Worm (Caenorhabditis elegans) whole organism, L3 larva: Measurements from ENCODE around the gene dpy-19.

Experiments
- R02D3.7 ChIP-seq: fragments of 150-350 bp; optimal IDR thresholded peaks from 2 replicates; lab custom pipeline; 2014; ENCODE audit warnings: missing biosample characterization, missing genetic modification characterization
- ZK546.5 ChIP-seq: sonication (generic microtip); optimal IDR thresholded peaks from 2 replicates; lab custom pipeline; 2017; ENCODE audit warnings: missing biosample characterization, missing genetic modification characterization
- aly-2 ChIP-seq: fragments of 150-350 bp; optimal IDR thresholded peaks from 2 replicates; lab custom pipeline; 2014; ENCODE audit warnings: missing biosample characterization, missing genetic modification characterization
- ama-1 ChIP-seq: fragments of 150-350 bp; optimal IDR thresholded peaks from 2 replicates; lab custom pipeline; 2018
- ceh-16 ChIP-seq: sonication (generic microtip); optimal IDR thresholded peaks from 2 replicates; lab custom pipeline; 2017; ENCODE audit warnings: missing biosample characterization, missing genetic modification characterization
- ceh-28 ChIP-seq: fragments of 150-350 bp; optimal IDR thresholded peaks from 2 replicates; lab custom pipeline; 2014; ENCODE audit warnings: missing biosample characterization, missing genetic modification reagents, missing genetic modification characterization
- ceh-82 ChIP-seq: fragments of 150-350 bp; optimal IDR thresholded peaks from 2 replicates; lab custom pipeline; 2014; ENCODE audit warnings: missing biosample characterization, missing genetic modification characterization
- ceh-9 ChIP-seq: sonication (generic microtip); optimal IDR thresholded peaks from 2 replicates; lab custom pipeline; 2018; ENCODE audit warnings: missing biosample characterization, missing genetic modification characterization
- daf-12 ChIP-seq: fragments of 150-350 bp; optimal IDR thresholded peaks from 2 replicates; lab custom pipeline; 2014; ENCODE audit warnings: missing biosample characterization, missing genetic modification reagents, missing genetic modification characterization
- egl-27 ChIP-seq: sonication (generic microtip); optimal IDR thresholded peaks from 4 replicates; lab custom pipeline; 2017; ENCODE audit warnings: missing biosample characterization, missing genetic modification reagents, missing genetic modification characterization
- egl-5 ChIP-seq: fragments of 150-350 bp; optimal IDR thresholded peaks from 2 replicates; lab custom pipeline; 2017; ENCODE audit warnings: missing biosample characterization, missing genetic modification reagents, missing genetic modification characterization, inconsistent platforms
- elt-1 ChIP-seq: fragments of 150-350 bp; optimal IDR thresholded peaks from 2 replicates; lab custom pipeline; 2014; ENCODE audit warnings: missing biosample characterization, missing genetic modification characterization
- elt-2 ChIP-seq: sonication (generic microtip); optimal IDR thresholded peaks from 2 replicates; lab custom pipeline; 2016; ENCODE audit warnings: missing genetic modification reagents, mild to moderate bottlenecking, missing genetic modification characterization, missing compliant biosample characterization
- elt-3 ChIP-seq, 3 experiments: fragments of 150-350 bp in 1 of 3; sonication (generic microtip) in 2 of 3; optimal IDR thresholded peaks; 2 replicates in 2 of 3; 4 replicates in 1 of 3; lab custom pipeline; 2014 to 2017; ENCODE audit warnings: missing biosample characterization in 3 of 3, missing genetic modification characterization in 3 of 3
- eor-1 ChIP-seq, 2 experiments: fragments of 150-350 bp; optimal IDR thresholded peaks; 2 replicates each; lab custom pipeline; 2014 to 2018; ENCODE audit warnings: missing biosample characterization in 2 of 2, missing genetic modification characterization in 2 of 2
- fkh-10 ChIP-seq: sonication (generic microtip); optimal IDR thresholded peaks from 2 replicates; lab custom pipeline; 2017; ENCODE audit warnings: missing biosample characterization, missing genetic modification reagents, missing genetic modification characterization
- fkh-2 ChIP-seq: fragments of 150-350 bp; optimal IDR thresholded peaks from 2 replicates; lab custom pipeline; 2014; ENCODE audit warnings: missing biosample characterization, missing genetic modification reagents, missing genetic modification characterization
- fos-1 ChIP-seq: fragments of 150-350 bp; optimal IDR thresholded peaks from 2 replicates; lab custom pipeline; 2014; ENCODE audit warnings: missing biosample characterization, missing genetic modification characterization
- hmg-11 ChIP-seq: sonication (generic microtip); optimal IDR thresholded peaks from 2 replicates; lab custom pipeline; 2016; ENCODE audit warnings: missing genetic modification characterization, missing compliant biosample characterization
- jun-1 ChIP-seq: fragments of 150-350 bp; optimal IDR thresholded peaks from 2 replicates; lab custom pipeline; 2014; ENCODE audit warnings: missing biosample characterization, missing genetic modification reagents, missing genetic modification characterization
- lin-15B ChIP-seq: fragments of 150-350 bp; optimal IDR thresholded peaks from 2 replicates; lab custom pipeline; 2014; ENCODE audit warnings: missing biosample characterization, missing genetic modification characterization
- lin-39 ChIP-seq: fragments of 150-350 bp; optimal IDR thresholded peaks from 2 replicates; lab custom pipeline; 2018; ENCODE audit warnings: missing biosample characterization, missing genetic modification reagents, missing genetic modification characterization
- lsy-12 ChIP-seq: sonication (generic microtip); optimal IDR thresholded peaks from 2 replicates; lab custom pipeline; 2016; ENCODE audit warnings: mild to moderate bottlenecking, missing genetic modification characterization, missing compliant biosample characterization
- mdl-1 ChIP-seq: fragments of 150-350 bp; optimal IDR thresholded peaks from 2 replicates; lab custom pipeline; 2014; ENCODE audit warnings: missing biosample characterization, missing genetic modification characterization
- mml-1 ChIP-seq: fragments of 150-350 bp; sonication (generic microtip); optimal IDR thresholded peaks from 3 replicates; lab custom pipeline; 2014; ENCODE audit warnings: missing biosample characterization, missing genetic modification characterization
- nfya-1 ChIP-seq: sonication (generic microtip); optimal IDR thresholded peaks from 2 replicates; lab custom pipeline; 2017; ENCODE audit warnings: missing genetic modification characterization, mild to moderate bottlenecking, missing compliant biosample characterization, antibody characterized with exemption, moderate library complexity; ENCODE audit not compliant: insufficient read depth
- nhr-11 ChIP-seq: fragments of 150-350 bp; optimal IDR thresholded peaks from 2 replicates; lab custom pipeline; 2014; ENCODE audit warnings: missing biosample characterization, missing genetic modification characterization
- nhr-12 ChIP-seq: fragments of 150-350 bp; optimal IDR thresholded peaks from 2 replicates; lab custom pipeline; 2014; ENCODE audit warnings: missing biosample characterization, missing genetic modification characterization
- nhr-23 ChIP-seq: fragments of 150-350 bp; optimal IDR thresholded peaks from 2 replicates; lab custom pipeline; 2014; ENCODE audit warnings: missing biosample characterization, missing genetic modification reagents, missing genetic modification characterization
- nhr-237 ChIP-seq: fragments of 150-350 bp; optimal IDR thresholded peaks from 2 replicates; lab custom pipeline; 2014; ENCODE audit warnings: missing biosample characterization, missing genetic modification characterization
- nhr-25 ChIP-seq: sonication (generic microtip); optimal IDR thresholded peaks from 2 replicates; lab custom pipeline; 2017; ENCODE audit warnings: missing biosample characterization, missing genetic modification characterization
- nhr-28 ChIP-seq: fragments of 150-350 bp; optimal IDR thresholded peaks from 2 replicates; lab custom pipeline; 2014; ENCODE audit warnings: missing biosample characterization, missing genetic modification characterization
- nhr-43 ChIP-seq: sonication (generic microtip); optimal IDR thresholded peaks from 2 replicates; lab custom pipeline; 2016; ENCODE audit warnings: mild to moderate bottlenecking, missing genetic modification characterization, missing compliant biosample characterization; ENCODE audit not compliant: poor library complexity, severe bottlenecking
- nhr-67 ChIP-seq: fragments of 150-350 bp; optimal IDR thresholded peaks from 2 replicates; lab custom pipeline; 2014; ENCODE audit warnings: missing biosample characterization, missing genetic modification characterization
- nhr-76 ChIP-seq: fragments of 150-350 bp; sonication (generic microtip); optimal IDR thresholded peaks from 5 replicates; lab custom pipeline; 2014; ENCODE audit warnings: missing biosample characterization, missing genetic modification characterization
- nhr-77 ChIP-seq: fragments of 150-350 bp; optimal IDR thresholded peaks from 2 replicates; lab custom pipeline; 2014; ENCODE audit warnings: missing biosample characterization, missing genetic modification characterization
- pha-4 ChIP-seq: fragments of 150-350 bp; optimal IDR thresholded peaks from 2 replicates; lab custom pipeline; 2014; ENCODE audit warnings: missing biosample characterization, missing genetic modification reagents, missing genetic modification characterization
- pqm-1 ChIP-seq: fragments of 150-350 bp; optimal IDR thresholded peaks from 2 replicates; lab custom pipeline; 2017; ENCODE audit warnings: missing biosample characterization, missing genetic modification characterization, inconsistent platforms
- sea-2 ChIP-seq: fragments of 150-350 bp; sonication (generic microtip); optimal IDR thresholded peaks from 4 replicates; lab custom pipeline; 2014; ENCODE audit warnings: missing biosample characterization, missing genetic modification reagents, missing genetic modification characterization
- skn-1 ChIP-seq: fragments of 150-350 bp; optimal IDR thresholded peaks from 2 replicates; lab custom pipeline; 2014; ENCODE audit warnings: missing biosample characterization, missing genetic modification characterization
- snpc-4 ChIP-seq: fragments of 150-350 bp; optimal IDR thresholded peaks from 2 replicates; lab custom pipeline; 2014; ENCODE audit warnings: missing biosample characterization, missing genetic modification characterization
- tbx-2 ChIP-seq: sonication (generic microtip); optimal IDR thresholded peaks from 2 replicates; lab custom pipeline; 2016; ENCODE audit warnings: mild to moderate bottlenecking, missing genetic modification characterization, missing compliant biosample characterization
- unc-39 ChIP-seq: sonication (generic microtip); optimal IDR thresholded peaks from 4 replicates; lab custom pipeline; 2017; ENCODE audit warnings: missing biosample characterization, missing genetic modification characterization
- unc-62 ChIP-seq: fragments of 150-350 bp; sonication (generic microtip); optimal IDR thresholded peaks from 4 replicates; lab custom pipeline; 2014; ENCODE audit warnings: missing biosample characterization, missing genetic modification reagents, missing genetic modification characterization
- zag-1 ChIP-seq: fragments of 150-350 bp; optimal IDR thresholded peaks from 2 replicates; lab custom pipeline; 2014; ENCODE audit warnings: missing biosample characterization, missing genetic modification characterization
- ztf-11 ChIP-seq: fragments of 150-350 bp; optimal IDR thresholded peaks from 2 replicates; lab custom pipeline; 2014; ENCODE audit warnings: missing biosample characterization, missing genetic modification characterization
- ztf-4 ChIP-seq: fragments of 150-350 bp; optimal IDR thresholded peaks from 2 replicates; lab custom pipeline; 2014; ENCODE audit warnings: missing biosample characterization, missing genetic modification characterization

dpy-19 gene

ce11 chrIII:8663143-8663542, 4.1 kb downstream of the dpy-19 start:
- TF ChIP-seq nhr-43 (tag; lab: Kevin White, UChicago) (no peak), egl-27 (tag; lab: Kevin White, UChicago) (no peak), nhr-67 (tag; lab: Kevin White, UChicago) (no peak), nhr-23 (tag; lab: Kevin White, UChicago) (peak; percentile 41), eor-1 (tag; optimal IDR thresholded peaks at IDR 0.05; lab: Kevin White, UChicago) (no peak), nhr-25 (tag; lab: Kevin White, UChicago) (peak; percentile 40), hmg-11 (no peak), nhr-28 (tag; lab: Kevin White, UChicago) (no peak), snpc-4 (tag; lab: Kevin White, UChicago) (no peak), nfya-1 (no peak)
- TF ChIP-seq, all 47 proteins: peak for 2

- TF ChIP-seq mdl-1 (tag; lab: Kevin White, UChicago) (peak; percentile 78), fkh-2 (peak; percentile 25), ztf-4 (tag; lab: Kevin White, UChicago) (peak; percentile 66), daf-12 (no peak), aly-2 (tag; lab: Kevin White, UChicago) (no peak), unc-39 (tag; lab: Kevin White, UChicago) (no peak), snpc-4 (tag; lab: Kevin White, UChicago) (peak; percentile 74), jun-1 (tag; lab: Kevin White, UChicago) (peak; percentile 89), nhr-12 (tag; lab: Kevin White, UChicago) (no peak), elt-3 (tag; optimal IDR thresholded peaks at IDR 0.05; lab: Kevin White, UChicago) (peak in 1 of 3 experiments; percentile 90), nhr-25 (tag; lab: Kevin White, UChicago) (peak; percentile 92), ztf-11 (tag; lab: Kevin White, UChicago) (no peak), zag-1 (no peak), ZK546.5 (no peak), nhr-23 (tag; lab: Kevin White, UChicago) (peak; percentile 96), nhr-67 (tag; lab: Kevin White, UChicago) (no peak), elt-1 (tag; lab: Kevin White, UChicago) (peak; percentile 85), unc-62 (GFP tag; lab: Kevin White, UChicago) (peak; percentile 84), nhr-77 (tag; lab: Kevin White, UChicago) (no peak), fkh-10 (no peak), fos-1 (tag; lab: Kevin White, UChicago) (no peak), ceh-28 (peak; percentile 79), tbx-2 (tag; lab: Kevin White, UChicago) (peak; percentile 88), eor-1 (tag; optimal IDR thresholded peaks at IDR 0.05; lab: Kevin White, UChicago) (peak in 1 of 2 experiments; percentile 32), egl-5 (tag; lab: Kevin White, UChicago) (peak; percentile 99), nhr-28 (tag; lab: Kevin White, UChicago) (no peak), lin-39 (tag; lab: Kevin White, UChicago) (peak; percentile 88), R02D3.7 (tag; lab: Kevin White, UChicago) (peak; percentile 33), pha-4 (peak; percentile 98), ama-1 (lab: Kevin White, UChicago) (peak; percentile 90), nfya-1 (peak; percentile 85), hmg-11 (peak; percentile 37), sea-2 (no peak), nhr-76 (tag; lab: Kevin White, UChicago) (peak; percentile 46), ceh-82 (tag; lab: Kevin White, UChicago) (no peak), ceh-9 (tag; lab: Kevin White, UChicago) (no peak), ceh-16 (tag; lab: Kevin White, UChicago) (no peak), egl-27 (tag; lab: Kevin White, UChicago) (peak; percentile 58), lin-15B (tag; lab: Kevin White, UChicago) (peak; percentile 52), elt-2 (tag; lab: Kevin White, UChicago) (peak; percentile 98), skn-1 (peak; percentile 80), nhr-237 (tag; lab: Kevin White, UChicago) (no peak), nhr-11 (tag; lab: Kevin White, UChicago) (peak; percentile 78), lsy-12 (peak; percentile 89), mml-1 (tag; lab: Kevin White, UChicago) (peak; percentile 79), nhr-43 (tag; lab: Kevin White, UChicago) (peak; percentile 93), pqm-1 (peak; percentile 82)
These were observed 8.9 kb downstream of the dpy-19 start for ce11 chrIII:8658367-8658761.
